Fruit fly (Drosophila melanogaster): ENCODE measurements around the gene dod.

- TF ChIP-seq CG15710 (tag; optimal IDR thresholded peaks at IDR 0.05) = no peak
- no peak for TF ChIP-seq CG13204 (GFP tag; optimal IDR thresholded peaks at IDR 0.05)
- TF ChIP-seq EcR (GFP tag; optimal IDR thresholded peaks at IDR 0.05) = no peak
- no peak for TF ChIP-seq Ets98B (GFP tag; IDR thresholded peaks at IDR 0.05)
- no peak for TF ChIP-seq Snoo (tag; optimal IDR thresholded peaks at IDR 0.05)
- no peak for TF ChIP-seq CG17806 (tag; optimal IDR thresholded peaks at IDR 0.05)
- no peak for TF ChIP-seq CG8159 (tag; optimal IDR thresholded peaks at IDR 0.05)
- TF ChIP-seq gl (tag; optimal IDR thresholded peaks at IDR 0.05) = no peak
- TF ChIP-seq fd96Ca (GFP tag; IDR thresholded peaks at IDR 0.05) = no peak
Measured at dm6 chrX:21317422-21317821, 27.7 kb upstream of the dod start, which contains the start of gene CG1801.

All from whole organism, pupa.